Worm (Caenorhabditis elegans) whole organism, early embryonic: ENCODE results near the gene glb-21.

Experiments
- ama-1 ChIP-seq: fragments of 150-350 bp; optimal IDR thresholded peaks from 2 replicates; lab custom pipeline; 2014
- ceh-13 ChIP-seq: fragments of 200-800 bp; sonication (Bioruptor generic); optimal IDR thresholded peaks from 2 replicates; lab custom pipeline; 2018; ENCODE audit warnings: mild to moderate bottlenecking, missing genetic modification characterization, missing compliant biosample characterization
- ets-7 ChIP-seq: sonication (generic microtip); optimal IDR thresholded peaks from 2 replicates; lab custom pipeline; 2016; ENCODE audit warnings: missing genotype, missing genetic modification characterization, missing compliant biosample characterization
- flt-1 ChIP-seq: fragments of 200-800 bp; sonication (Bioruptor generic); IDR thresholded peaks from 2 replicates; pipeline ENCODE4 v1.3.6; 2022; ENCODE audit warnings: missing genetic modification characterization, missing compliant biosample characterization
- hmbx-1 ChIP-seq: sonication (generic microtip); optimal IDR thresholded peaks from 2 replicates; lab custom pipeline; 2016; ENCODE audit warnings: mild to moderate bottlenecking, missing genetic modification characterization, missing compliant biosample characterization
- hnd-1 ChIP-seq: sonication (generic microtip); optimal IDR thresholded peaks from 2 replicates; lab custom pipeline; 2016; ENCODE audit warnings: missing genetic modification characterization, missing compliant biosample characterization
- sea-1 ChIP-seq: fragments of 200-800 bp; sonication (Bioruptor generic); conservative IDR thresholded peaks from 2 replicates; pipeline ENCODE4 v1.3.6; 2022; ENCODE audit warnings: missing genetic modification characterization, missing compliant biosample characterization
- tbx-11 ChIP-seq: fragments of 200-800 bp; sonication (Bioruptor generic); IDR thresholded peaks from 2 replicates; pipeline ENCODE4 v1.3.6; 2022; ENCODE audit warnings: missing genetic modification characterization, missing compliant biosample characterization

ce11 chrIV:10690139-10690538, 21.5 kb downstream of the glb-21 start, which contains the start of gene R102.8:
- TF ChIP-seq ceh-13 = no peak
- TF ChIP-seq ets-7 = no peak
- no peak for TF ChIP-seq hnd-1
- no peak for TF ChIP-seq ama-1 (lab: Kevin White, UChicago)
- TF ChIP-seq flt-1 (GFP tag; lab: Robert Waterston, UW) = no peak
- no peak for TF ChIP-seq hmbx-1 (tag; lab: Kevin White, UChicago)
- TF ChIP-seq tbx-11 (GFP tag; lab: Robert Waterston, UW) = no peak
- TF ChIP-seq sea-1 (GFP tag; lab: Robert Waterston, UW) = no peak
